Worm (Caenorhabditis elegans): ENCODE measurements around the gene pigg-1.
A peak's percentile ranks its signal among the peaks of the same experiment; 100 is the strongest.

pigg-1 gene

ce11 chrII:8546975-8547374 lies 53.1 kb downstream of the pigg-1 start (continued):
- no peak; the same call in 1 of the 2 replicates for TF ChIP-seq lin-38 (GFP tag; IDR thresholded peaks at IDR 0.05)
- TF ChIP-seq duxl-1 (tag; optimal IDR thresholded peaks at IDR 0.05; ENCODE audit: poor library complexity), result peak; percentile 81
- no peak for TF ChIP-seq dmd-6 (GFP tag; IDR thresholded peaks at IDR 0.05)
- peak; percentile 72 for TF ChIP-seq zfp-3 (GFP tag; conservative IDR thresholded peaks at IDR 0.05)

Measured in whole organism, L4 larva.